Fruit fly (Drosophila melanogaster): ENCODE data around the gene CG5078.

Gene CG5078

dm6 chr3L:20507552-20507951 is 1.7 kb downstream of the CG5078 start (continued):
- no peak for TF ChIP-seq Fer1 (GFP tag; optimal IDR thresholded peaks at IDR 0.05)
- TF ChIP-seq CG30431 (GFP tag; optimal IDR thresholded peaks at IDR 0.05): no peak
- TF ChIP-seq bsh (GFP tag; optimal IDR thresholded peaks at IDR 0.05): peak in 1 of 2 experiments; percentile 17
- TF ChIP-seq CG11398 (GFP tag; optimal IDR thresholded peaks at IDR 0.05): no peak
- TF ChIP-seq Side (GFP tag; optimal IDR thresholded peaks at IDR 0.05): no peak
- no peak for TF ChIP-seq CG15011 (GFP tag; optimal IDR thresholded peaks at IDR 0.05)
- no peak for TF ChIP-seq D19B (GFP tag; optimal IDR thresholded peaks at IDR 0.05)
- no peak for TF ChIP-seq stwl (tag; optimal IDR thresholded peaks at IDR 0.05)
- TF ChIP-seq trem (tag; optimal IDR thresholded peaks at IDR 0.05): peak; percentile 10
- no peak for TF ChIP-seq CG13775 (GFP tag; optimal IDR thresholded peaks at IDR 0.05)
- TF ChIP-seq gem (tag; optimal IDR thresholded peaks at IDR 0.05): peak; percentile 22
- no peak for TF ChIP-seq CG9215 (GFP tag; IDR thresholded peaks at IDR 0.05)
- no peak for TF ChIP-seq slbo (GFP tag; IDR thresholded peaks at IDR 0.05)
- 0 out of 2 replicates have a peak, but pooled peaks have one; percentile 6 for TF ChIP-seq Rx (GFP tag; IDR thresholded peaks at IDR 0.05)
- TF ChIP-seq sim (GFP tag; IDR thresholded peaks at IDR 0.05): no peak
- no peak for TF ChIP-seq Hr3 (GFP tag; optimal IDR thresholded peaks at IDR 0.05)
- no peak for TF ChIP-seq trh (GFP tag; optimal IDR thresholded peaks at IDR 0.05)
- TF ChIP-seq grau (tag; optimal IDR thresholded peaks at IDR 0.05): no peak
- no peak for TF ChIP-seq nom (GFP tag; optimal IDR thresholded peaks at IDR 0.05)
- TF ChIP-seq D (optimal IDR thresholded peaks at IDR 0.05): no peak
- TF ChIP-seq D (GFP tag; optimal IDR thresholded peaks at IDR 0.05): peak; percentile 25
- no peak for TF ChIP-seq Jarid2 (GFP tag; optimal IDR thresholded peaks at IDR 0.05)
- TF ChIP-seq CG15601 (tag; optimal IDR thresholded peaks at IDR 0.05): peak; percentile 28
- no peak for TF ChIP-seq CG7786 (GFP tag; optimal IDR thresholded peaks at IDR 0.05)
- TF ChIP-seq CG1024 (GFP tag; IDR thresholded peaks at IDR 0.05): no peak
- peak; percentile 42 for TF ChIP-seq fd102C (GFP tag; optimal IDR thresholded peaks at IDR 0.05)
- no peak for TF ChIP-seq ara (GFP tag; IDR thresholded peaks at IDR 0.05)
- TF ChIP-seq CG8359 (GFP tag; optimal IDR thresholded peaks at IDR 0.05; ENCODE audit: borderline replicate concordance): no peak
- TF ChIP-seq Fer3 (tag; optimal IDR thresholded peaks at IDR 0.05): no peak
- TF ChIP-seq Dref (GFP tag; IDR thresholded peaks at IDR 0.05): no peak
- TF ChIP-seq CG18764 (GFP tag; optimal IDR thresholded peaks at IDR 0.05): no peak
- TF ChIP-seq MESR4 (GFP tag; optimal IDR thresholded peaks at IDR 0.05): no peak
- TF ChIP-seq CG12391 (tag; optimal IDR thresholded peaks at IDR 0.05): no peak
- no peak for TF ChIP-seq slp2 (GFP tag; optimal IDR thresholded peaks at IDR 0.05)
- TF ChIP-seq bowl (GFP tag; IDR thresholded peaks at IDR 0.05): 0 out of 2 replicates have a peak, but pooled peaks have one; percentile 12
- TF ChIP-seq pb (GFP tag; optimal IDR thresholded peaks at IDR 0.05): no peak
- no peak for TF ChIP-seq Sin3A (optimal IDR thresholded peaks at IDR 0.05)
- no peak for TF ChIP-seq Deaf1 (tag; optimal IDR thresholded peaks at IDR 0.05)
- 0 out of 2 replicates have a peak, but pooled peaks have one; percentile 42 for TF ChIP-seq stc (GFP tag; IDR thresholded peaks at IDR 0.05)
- peak; percentile 15 for TF ChIP-seq CG33557 (GFP tag; optimal IDR thresholded peaks at IDR 0.05)
- peak; percentile 6; the same call in 1 of the 2 replicates for TF ChIP-seq HLH3B (GFP tag; IDR thresholded peaks at IDR 0.05)
- no peak for TF ChIP-seq H15 (GFP tag; IDR thresholded peaks at IDR 0.05)
- no peak for TF ChIP-seq unpg (GFP tag; optimal IDR thresholded peaks at IDR 0.05)
- TF ChIP-seq CG17612 (GFP tag; IDR thresholded peaks at IDR 0.05): no peak
- no peak for TF ChIP-seq lab (GFP tag; optimal IDR thresholded peaks at IDR 0.05)
- TF ChIP-seq CG14710 (tag; optimal IDR thresholded peaks at IDR 0.05): peak; percentile 10
- peak; percentile 27 for TF ChIP-seq MTF-1 (GFP tag; optimal IDR thresholded peaks at IDR 0.05; ENCODE audit: borderline replicate concordance)
- TF ChIP-seq CG7987 (GFP tag; optimal IDR thresholded peaks at IDR 0.05): peak; percentile 1
- peak; percentile 26 for TF ChIP-seq CG2202 (tag; optimal IDR thresholded peaks at IDR 0.05)
- no peak for TF ChIP-seq Gsc (GFP tag; IDR thresholded peaks at IDR 0.05)
- no peak for TF ChIP-seq CG11504 (tag; optimal IDR thresholded peaks at IDR 0.05)
- no peak for TF ChIP-seq Myb (GFP tag; optimal IDR thresholded peaks at IDR 0.05)
